Fruit fly (Drosophila melanogaster): Measurements from ENCODE around the gene sordd2.

DNA sequence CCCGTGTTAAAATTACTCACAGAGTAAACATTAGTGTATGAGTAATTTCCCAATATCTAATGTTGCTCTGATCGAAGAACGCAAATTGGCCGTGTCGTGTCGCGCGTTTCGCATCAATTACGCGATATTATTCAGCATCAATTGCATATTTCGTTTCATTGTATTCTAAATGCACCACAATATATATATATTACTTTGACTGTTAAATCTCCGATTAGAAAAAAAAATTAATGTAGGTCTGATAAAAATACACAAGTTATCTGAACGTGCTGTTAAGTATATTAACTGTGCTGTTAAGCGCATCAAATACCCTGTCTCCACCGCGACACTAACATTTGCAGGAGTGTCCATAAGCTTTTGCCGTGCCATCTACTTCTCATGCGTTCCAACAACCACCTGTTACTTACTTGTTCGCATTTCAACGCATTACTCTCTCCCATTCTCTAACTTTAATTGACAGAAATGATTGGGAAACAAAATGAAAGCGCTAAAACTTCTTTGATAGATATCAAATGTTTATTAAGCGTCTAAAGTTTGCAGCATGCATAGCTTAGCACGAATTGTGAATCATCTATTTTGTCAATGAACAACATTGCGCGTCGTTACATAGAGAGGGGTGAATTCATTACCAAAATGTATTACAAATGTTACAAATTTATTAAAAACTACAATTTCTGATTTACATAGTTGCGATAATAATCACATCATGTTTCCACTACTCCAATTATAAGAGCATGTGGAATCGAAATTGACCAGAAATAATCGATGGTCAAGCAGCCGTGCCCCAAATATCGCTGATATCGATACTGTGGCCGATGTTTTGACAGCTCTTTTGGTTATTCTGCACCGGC, 38.3 kb downstream of the sordd2 start, which contains the start of the genes Graf and mRpL3:
- TF ChIP-seq CG8478 (optimal IDR thresholded peaks at IDR 0.05) (no peak), CTCF (optimal IDR thresholded peaks at IDR 0.05) (peak in 1 of 2 experiments; percentile 21)

Data from S2 (cell line).